Worm (Caenorhabditis elegans): ENCODE results near the gene H20J04.7.

ce11 chrII:4328716-4329115 is 26.4 kb downstream of the H20J04.7 start, which contains the start of gene H20J04.4:
- TF ChIP-seq tbx-8 (GFP tag; optimal IDR thresholded peaks at IDR 0.05) (no peak), elt-1 (tag; optimal IDR thresholded peaks at IDR 0.05; ENCODE audit: borderline replicate concordance, insufficient read depth) (no peak), snpc-4 (tag; optimal IDR thresholded peaks at IDR 0.05) (no peak), nhr-237 (tag; optimal IDR thresholded peaks at IDR 0.05) (no peak), mls-2 (tag; optimal IDR thresholded peaks at IDR 0.05) (no peak), lsy-2 (tag; optimal IDR thresholded peaks at IDR 0.05) (no peak), mab-5 (tag; optimal IDR thresholded peaks at IDR 0.05) (no peak), ceh-83 (GFP tag; optimal IDR thresholded peaks at IDR 0.05) (no peak), nhr-2 (tag; optimal IDR thresholded peaks at IDR 0.05) (no peak), nhr-76 (tag; optimal IDR thresholded peaks at IDR 0.05) (no peak), bed-3 (GFP tag; optimal IDR thresholded peaks at IDR 0.05) (no peak), elt-3 (tag; optimal IDR thresholded peaks at IDR 0.05) (no peak), lin-13 (tag; optimal IDR thresholded peaks at IDR 0.05) (no peak), pha-4 (tag; optimal IDR thresholded peaks at IDR 0.05) (no peak)

Measured in whole organism, mixed stage, embryonic.